Worm (Caenorhabditis elegans) whole organism, young adult: ENCODE data around the gene ZK637.15.

Source experiments
- C17E4.6 ChIP-seq: fragments of 200-800 bp; sonication (Bioruptor generic); IDR thresholded peaks from 2 replicates; pipeline ENCODE4 v1.3.6; 2022; ENCODE audit warnings: missing genetic modification reagents, missing genetic modification characterization, missing compliant biosample characterization
- D2030.7 ChIP-seq: fragments of 200-800 bp; sonication (Bioruptor generic); IDR thresholded peaks from 2 replicates; pipeline ENCODE4 v1.3.6; 2022; ENCODE audit warnings: missing genetic modification reagents, missing genetic modification characterization, missing compliant biosample characterization
- K11D2.4 ChIP-seq: fragments of 200-800 bp; sonication (Bioruptor generic); IDR thresholded peaks from 2 replicates; pipeline ENCODE4 v1.3.6; 2022; ENCODE audit warnings: missing genetic modification reagents, missing genetic modification characterization, missing compliant biosample characterization
- K12H6.12 ChIP-seq: fragments of 200-800 bp; sonication (Bioruptor generic); optimal IDR thresholded peaks from 2 replicates; lab custom pipeline; 2018; ENCODE audit warnings: mild to moderate bottlenecking, missing genetic modification characterization, missing compliant biosample characterization
- T26A5.8 ChIP-seq: sonication (generic microtip); optimal IDR thresholded peaks from 2 replicates; lab custom pipeline; 2016; ENCODE audit warnings: missing genetic modification characterization, missing compliant biosample characterization
- Y53G8AR.9 ChIP-seq: fragments of 200-800 bp; sonication (Bioruptor generic); conservative IDR thresholded peaks from 2 replicates; pipeline ENCODE4 v1.3.6; 2022; ENCODE audit warnings: missing genetic modification reagents, missing genetic modification characterization, missing compliant biosample characterization
- Y79H2A.3 ChIP-seq: fragments of 200-800 bp; sonication (Bioruptor generic); conservative IDR thresholded peaks from 2 replicates; pipeline ENCODE4 v1.3.6; 2022; ENCODE audit warnings: missing genetic modification reagents, missing genetic modification characterization, missing compliant biosample characterization
- ZK185.1 ChIP-seq: sonication (generic microtip); optimal IDR thresholded peaks from 2 replicates; lab custom pipeline; 2016; ENCODE audit warnings: mild to moderate bottlenecking, missing genetic modification characterization, missing compliant biosample characterization; ENCODE audit not compliant: poor library complexity, severe bottlenecking
- akir-1 ChIP-seq: fragments of 200-800 bp; sonication (Bioruptor generic); optimal IDR thresholded peaks from 2 replicates; lab custom pipeline; 2018; ENCODE audit warnings: mild to moderate bottlenecking, missing genetic modification characterization, moderate library complexity, missing compliant biosample characterization
- aptf-2 ChIP-seq: fragments of 200-800 bp; sonication (Bioruptor generic); conservative IDR thresholded peaks from 2 replicates; pipeline ENCODE4 v1.3.6; 2022; ENCODE audit warnings: missing genetic modification reagents, missing genetic modification characterization, missing compliant biosample characterization
- aptf-3 ChIP-seq: fragments of 200-800 bp; sonication (Bioruptor generic); IDR thresholded peaks from 2 replicates; pipeline ENCODE4 v1.3.6; 2022; ENCODE audit warnings: missing genetic modification characterization, missing compliant biosample characterization
- atf-7 ChIP-seq: sonication (generic microtip); optimal IDR thresholded peaks from 2 replicates; lab custom pipeline; 2017; ENCODE audit warnings: mild to moderate bottlenecking, missing genetic modification characterization, missing compliant biosample characterization
- attf-3 ChIP-seq: fragments of 200-800 bp; sonication (Bioruptor generic); conservative IDR thresholded peaks from 2 replicates; pipeline ENCODE4 v1.3.6; 2022; ENCODE audit warnings: missing genetic modification reagents, missing genetic modification characterization, missing compliant biosample characterization
- attf-5 ChIP-seq: fragments of 200-800 bp; sonication (Bioruptor generic); optimal IDR thresholded peaks from 2 replicates; lab custom pipeline; 2018; ENCODE audit warnings: mild to moderate bottlenecking, missing genetic modification characterization, missing compliant biosample characterization
- dpff-1 ChIP-seq: sonication (generic microtip); optimal IDR thresholded peaks from 2 replicates; lab custom pipeline; 2017; ENCODE audit warnings: mild to moderate bottlenecking, missing genetic modification characterization, missing compliant biosample characterization
- egl-18 ChIP-seq: fragments of 200-800 bp; sonication (Bioruptor generic); IDR thresholded peaks from 2 replicates; pipeline ENCODE4 v1.3.6; 2022; ENCODE audit warnings: missing genetic modification reagents, missing genetic modification characterization, missing compliant biosample characterization
- ets-4 ChIP-seq: fragments of 200-800 bp; sonication (Bioruptor generic); optimal IDR thresholded peaks from 2 replicates; lab custom pipeline; 2018; ENCODE audit warnings: mild to moderate bottlenecking, missing genetic modification characterization, missing compliant biosample characterization
- fkh-3 ChIP-seq: sonication (generic microtip); optimal IDR thresholded peaks from 2 replicates; lab custom pipeline; 2016; ENCODE audit warnings: mild to moderate bottlenecking, missing genetic modification characterization, missing compliant biosample characterization
- him-1 ChIP-seq: sonication (generic microtip); optimal IDR thresholded peaks from 2 replicates; lab custom pipeline; 2016; ENCODE audit warnings: missing genotype, missing genetic modification reagents, missing genetic modification characterization, missing compliant biosample characterization
- hrde-1 ChIP-seq: sonication (generic microtip); optimal IDR thresholded peaks from 2 replicates; lab custom pipeline; 2016; ENCODE audit warnings: missing genetic modification characterization, mild to moderate bottlenecking, missing compliant biosample characterization, moderate library complexity, missing genotype, missing genetic modification reagents, borderline replicate concordance
- hsf-1 ChIP-seq: fragments of 200-800 bp; sonication (Bioruptor generic); IDR thresholded peaks from 2 replicates; pipeline ENCODE4 v1.3.6; 2022; ENCODE audit warnings: missing genetic modification reagents, missing genetic modification characterization, missing compliant biosample characterization
- let-526 ChIP-seq: fragments of 200-800 bp; sonication (Bioruptor generic); IDR thresholded peaks from 2 replicates; pipeline ENCODE4 v1.3.6; 2022; ENCODE audit warnings: missing genetic modification reagents, missing genetic modification characterization, missing compliant biosample characterization
- lin-40 ChIP-seq: sonication (generic microtip); optimal IDR thresholded peaks from 2 replicates; lab custom pipeline; 2016; ENCODE audit warnings: missing genetic modification characterization, mild to moderate bottlenecking, missing compliant biosample characterization, missing genotype, missing genetic modification reagents
- madf-6 ChIP-seq: fragments of 200-800 bp; sonication (Bioruptor generic); IDR thresholded peaks from 2 replicates; pipeline ENCODE4 v1.3.6; 2022; ENCODE audit warnings: missing genetic modification reagents, missing genetic modification characterization, missing compliant biosample characterization
- madf-8 ChIP-seq: fragments of 200-800 bp; sonication (Bioruptor generic); conservative IDR thresholded peaks from 2 replicates; pipeline ENCODE4 v1.3.6; 2022; ENCODE audit warnings: missing genetic modification reagents, missing genetic modification characterization, missing compliant biosample characterization
- nfya-2 ChIP-seq: fragments of 200-800 bp; sonication (Bioruptor generic); IDR thresholded peaks from 2 replicates; pipeline ENCODE4 v1.3.6; 2022; ENCODE audit warnings: missing genetic modification reagents, missing genetic modification characterization, missing compliant biosample characterization
- nfyb-1 ChIP-seq: fragments of 200-800 bp; sonication (Bioruptor generic); IDR thresholded peaks from 2 replicates; pipeline ENCODE4 v1.3.6; 2022; ENCODE audit warnings: missing genetic modification reagents, missing genetic modification characterization, missing compliant biosample characterization
- nhr-120 ChIP-seq: fragments of 200-800 bp; sonication (Bioruptor generic); IDR thresholded peaks from 2 replicates; pipeline ENCODE4 v1.3.6; 2022; ENCODE audit warnings: missing genetic modification characterization, missing compliant biosample characterization
- nhr-80 ChIP-seq: sonication (generic microtip); optimal IDR thresholded peaks from 2 replicates; lab custom pipeline; 2016; ENCODE audit warnings: missing genetic modification characterization, missing compliant biosample characterization
- pbrm-1 ChIP-seq: fragments of 200-800 bp; sonication (Bioruptor generic); IDR thresholded peaks from 2 replicates; pipeline ENCODE4 v1.3.6; 2022; ENCODE audit warnings: missing genetic modification reagents, missing genetic modification characterization, missing compliant biosample characterization
- pha-4 ChIP-seq: fragments of 150-350 bp; sonication (generic microtip); optimal IDR thresholded peaks from 2 replicates; lab custom pipeline; 2014; ENCODE audit warnings: missing biosample characterization, missing genetic modification reagents, missing genetic modification characterization
- tbx-9 ChIP-seq: sonication (generic microtip); optimal IDR thresholded peaks from 2 replicates; lab custom pipeline; 2016; ENCODE audit warnings: borderline replicate concordance, missing genetic modification characterization, inconsistent platforms, missing compliant biosample characterization
- ztf-18 ChIP-seq: sonication (generic microtip); optimal IDR thresholded peaks from 2 replicates; lab custom pipeline; 2016; ENCODE audit warnings: missing genotype, mild to moderate bottlenecking, missing genetic modification characterization, missing compliant biosample characterization
- ztf-22 ChIP-seq: fragments of 200-800 bp; sonication (Bioruptor generic); optimal IDR thresholded peaks from 2 replicates; lab custom pipeline; 2018; ENCODE audit warnings: mild to moderate bottlenecking, missing genetic modification characterization, moderate library complexity, missing compliant biosample characterization
- ztf-25 ChIP-seq: fragments of 200-800 bp; sonication (Bioruptor generic); IDR thresholded peaks from 2 replicates; pipeline ENCODE4 v1.3.6; 2022; ENCODE audit warnings: missing genetic modification reagents, missing genetic modification characterization, missing compliant biosample characterization
- ztf-28 ChIP-seq: fragments of 200-800 bp; sonication (Bioruptor generic); IDR thresholded peaks from 2 replicates; pipeline ENCODE4 v1.3.6; 2022; ENCODE audit warnings: missing genetic modification reagents, missing genetic modification characterization, missing compliant biosample characterization

The ZK637.15 gene

DNA sequence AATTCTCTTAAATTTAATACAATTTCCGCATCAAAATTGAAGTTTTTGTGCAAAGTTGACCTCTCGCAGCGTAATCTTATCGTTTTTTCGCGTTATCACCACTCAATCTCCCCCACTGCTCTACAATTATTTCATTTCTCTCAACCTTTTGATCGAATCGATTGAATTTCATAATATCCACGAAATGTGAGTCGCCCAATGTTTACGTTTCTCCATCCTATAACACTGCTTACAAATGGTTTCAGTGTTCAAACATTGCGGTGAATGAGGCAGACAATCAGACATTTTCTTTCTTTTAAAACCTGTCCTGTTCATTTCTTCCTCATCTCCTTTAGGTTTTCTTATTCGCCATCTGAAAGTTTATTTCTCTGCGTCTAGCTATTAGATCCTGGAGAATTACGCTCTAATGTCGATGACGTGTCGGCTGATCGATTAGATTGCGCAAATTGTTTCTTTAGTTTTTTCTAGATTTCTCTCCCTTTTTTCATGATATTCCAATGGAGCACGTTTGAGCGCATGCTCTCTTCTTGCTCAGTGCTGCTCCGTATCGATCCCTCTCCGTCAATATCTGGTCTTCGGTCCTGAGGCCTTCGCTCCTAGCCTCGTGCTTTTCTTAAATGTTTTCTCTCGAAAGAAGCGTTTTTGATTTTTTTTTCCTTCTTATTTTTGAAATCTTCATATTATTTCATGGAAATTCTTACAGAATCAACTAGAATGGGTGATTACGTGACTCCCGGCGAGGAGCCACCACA, 14.8 kb upstream of the ZK637.15 start, which contains the start of gene unc-32 (continued):
- no peak for TF ChIP-seq T26A5.8 (tag; lab: Kevin White, UChicago)
- TF ChIP-seq egl-18 = no peak
- TF ChIP-seq attf-5 (GFP tag; lab: Kevin White, UChicago) = peak; percentile 22
- TF ChIP-seq D2030.7 (GFP tag; lab: Robert Waterston, UW) = no peak
- no peak for TF ChIP-seq madf-8 (GFP tag; lab: Robert Waterston, UW)
- TF ChIP-seq Y79H2A.3 (GFP tag; lab: Robert Waterston, UW) = no peak
- TF ChIP-seq ztf-28 = no peak
- TF ChIP-seq Y53G8AR.9 = no peak
- no peak for TF ChIP-seq ZK185.1 (tag; lab: Kevin White, UChicago)
- peak; percentile 47; the same call in 1 of the 2 replicates for TF ChIP-seq pbrm-1 (GFP tag; lab: Robert Waterston, UW)
- 0 out of 2 replicates have a peak, but pooled peaks have one; percentile 8 for TF ChIP-seq madf-6 (GFP tag; lab: Robert Waterston, UW)
- TF ChIP-seq hsf-1 (GFP tag; lab: Robert Waterston, UW) = no peak
- no peak for TF ChIP-seq ztf-18 (tag; lab: Kevin White, UChicago)
- TF ChIP-seq lin-40 (tag; lab: Kevin White, UChicago) = peak; percentile 18
- TF ChIP-seq, all 124 proteins: peak for 14

DNA sequence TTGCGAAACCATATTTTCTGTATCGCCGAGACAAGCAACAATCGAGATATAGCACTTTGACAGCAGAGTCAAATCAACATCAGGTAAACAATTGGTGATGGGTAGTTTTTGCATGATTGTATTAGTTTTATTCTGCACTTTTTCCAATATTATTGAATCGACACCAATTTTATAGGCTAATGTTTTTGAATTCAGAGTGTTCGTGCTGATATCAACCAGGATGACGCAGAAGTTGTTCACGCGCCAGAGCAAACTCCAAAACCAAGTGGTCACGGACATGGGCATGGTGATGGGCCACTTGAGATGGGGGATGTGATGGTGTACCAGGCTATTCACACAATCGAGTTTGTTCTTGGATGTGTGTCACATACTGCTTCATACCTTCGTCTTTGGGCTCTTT, 9.7 kb upstream of the ZK637.15 start:
- TF ChIP-seq fkh-3 (tag; lab: Kevin White, UChicago) (no peak), ztf-22 (GFP tag; lab: Kevin White, UChicago) (no peak), nfya-2 (no peak), pha-4 (tag; lab: Kevin White, UChicago) (no peak), akir-1 (GFP tag; lab: Kevin White, UChicago) (no peak), ztf-25 (GFP tag; lab: Robert Waterston, UW) (no peak), tbx-9 (tag; lab: Kevin White, UChicago) (no peak), aptf-3 (GFP tag; lab: Robert Waterston, UW) (no peak), him-1 (tag; lab: Kevin White, UChicago) (no peak), nhr-80 (tag; lab: Kevin White, UChicago) (no peak), dpff-1 (tag; lab: Kevin White, UChicago) (no peak), ets-4 (GFP tag; lab: Kevin White, UChicago) (no peak), K12H6.12 (tag; lab: Kevin White, UChicago) (no peak), nhr-120 (GFP tag; lab: Robert Waterston, UW) (no peak), attf-3 (GFP tag; lab: Robert Waterston, UW) (no peak), T26A5.8 (tag; lab: Kevin White, UChicago) (no peak), aptf-2 (GFP tag; lab: Robert Waterston, UW) (no peak)
- TF ChIP-seq, all 124 proteins: peak for 0

DNA sequence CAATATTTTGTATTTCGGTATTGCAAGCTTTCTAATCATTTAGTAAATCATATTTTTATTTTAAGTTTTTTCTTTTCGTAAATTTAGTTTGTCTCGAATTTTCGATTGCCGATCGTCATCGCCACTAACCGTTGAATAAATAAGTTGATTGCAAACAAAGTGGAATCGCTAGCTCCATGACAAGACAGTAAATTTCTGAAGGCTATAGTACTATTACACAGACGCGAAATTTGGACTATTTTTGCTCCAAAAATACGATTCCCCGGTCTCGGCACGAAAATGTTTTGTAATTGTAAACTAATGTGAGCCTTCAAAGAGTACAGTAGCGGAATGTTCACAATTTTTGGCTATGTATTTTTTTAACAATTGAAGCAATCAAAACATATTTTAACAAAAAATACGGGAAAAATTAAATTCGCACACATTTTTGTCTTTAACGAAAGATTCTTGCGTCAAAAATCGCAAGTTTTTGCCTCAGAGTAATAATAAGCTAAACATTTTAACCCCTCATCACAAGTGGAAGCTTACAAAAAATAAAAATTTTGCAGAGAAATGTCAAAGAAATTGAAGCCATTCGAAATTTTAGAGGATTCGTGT, 8.2 kb upstream of the ZK637.15 start, which contains the start of gene tpk-1:
tpk-1 (plus strand) TSS at position 547 of the 597 bp plus-strand sequence.
- no peak for TF ChIP-seq K11D2.4 (GFP tag; lab: Robert Waterston, UW)
- no peak for TF ChIP-seq egl-18
- no peak for TF ChIP-seq let-526 (GFP tag; lab: Robert Waterston, UW)
- peak; percentile 51; the same call in 1 of the 2 replicates for TF ChIP-seq nfyb-1 (GFP tag; lab: Robert Waterston, UW)
- peak; percentile 2 for TF ChIP-seq atf-7 (tag; lab: Kevin White, UChicago)
- TF ChIP-seq Y53G8AR.9 = 0 out of 2 replicates have a peak, but pooled peaks have one; percentile 45
- no peak for TF ChIP-seq dpff-1 (tag; lab: Kevin White, UChicago)
- TF ChIP-seq C17E4.6 = no peak
- TF ChIP-seq hrde-1 (tag; lab: Kevin White, UChicago) = no peak
